Fruit fly (Drosophila melanogaster): ENCODE results near the gene CG5079.

The CG5079 gene

dm6 chr3R:25659857-25660417 lies 46.5 kb downstream of the CG5079 start:
- TF ChIP-seq CG8478 (optimal IDR thresholded peaks at IDR 0.05) = no peak
- TF ChIP-seq CTCF (optimal IDR thresholded peaks at IDR 0.05) = no peak

DNA sequence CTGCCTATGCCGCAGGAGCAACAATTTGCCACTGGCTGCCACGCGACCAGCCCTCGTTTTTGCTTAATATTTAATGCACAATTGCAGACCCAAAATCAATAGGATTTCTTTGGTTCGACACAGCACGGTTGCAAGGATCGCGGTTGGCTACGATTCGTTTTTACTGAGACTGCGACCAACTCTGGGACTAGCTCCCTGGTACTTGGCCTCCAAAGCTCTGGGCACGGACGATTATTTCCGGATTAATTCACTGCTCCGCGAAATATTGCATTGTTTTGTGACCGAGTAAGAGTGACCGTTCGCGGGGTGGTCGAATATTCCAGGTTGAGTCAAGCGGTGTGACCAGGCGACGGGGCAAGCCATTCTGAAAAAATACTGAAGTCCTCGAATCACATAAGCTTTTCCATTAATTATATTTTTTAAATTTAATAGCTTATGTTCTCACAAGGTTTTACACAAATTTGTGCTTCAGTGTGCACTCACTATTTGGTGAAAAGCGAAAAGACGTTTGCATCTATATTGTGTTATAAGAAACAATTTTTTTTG lies 47.6 kb downstream of the CG5079 start, which contains the start of gene Tnks:
Gene Tnks (minus strand): TSS at position 302 of the 546 bp plus-strand sequence.
- TF ChIP-seq CG8478 (optimal IDR thresholded peaks at IDR 0.05) (no peak), CTCF (optimal IDR thresholded peaks at IDR 0.05) (no peak)

- TF ChIP-seq CTCF (optimal IDR thresholded peaks at IDR 0.05) (no peak), CG8478 (optimal IDR thresholded peaks at IDR 0.05) (no peak)
Measured at dm6 chr3R:25661531-25662193, 48.2 kb downstream of the CG5079 start, which contains the start of gene RASSF8. TSS of gene RASSF8 (plus strand) at chr3R:25661795.

- TF ChIP-seq CG8478 (optimal IDR thresholded peaks at IDR 0.05) (no peak), CTCF (optimal IDR thresholded peaks at IDR 0.05) (no peak)
Measured at dm6 chr3R:25662358-25662757, 48.9 kb downstream of the CG5079 start.

All from S2 (cell line).